Worm (Caenorhabditis elegans) whole organism, young adult: ENCODE data around the gene T01D1.4.

Experiments
- B0019.2 ChIP-seq: fragments of 200-800 bp; sonication (Bioruptor generic); conservative IDR thresholded peaks from 2 replicates; pipeline ENCODE4 v1.3.6; 2022; ENCODE audit warnings: missing genetic modification reagents, missing genetic modification characterization, missing compliant biosample characterization
- F37B4.10 ChIP-seq: fragments of 200-800 bp; sonication (Bioruptor generic); IDR thresholded peaks from 2 replicates; pipeline ENCODE4 v1.3.6; 2022; ENCODE audit warnings: missing genetic modification characterization, missing compliant biosample characterization
- Y79H2A.3 ChIP-seq: fragments of 200-800 bp; sonication (Bioruptor generic); conservative IDR thresholded peaks from 2 replicates; pipeline ENCODE4 v1.3.6; 2022; ENCODE audit warnings: missing genetic modification reagents, missing genetic modification characterization, missing compliant biosample characterization
- aptf-2 ChIP-seq: fragments of 200-800 bp; sonication (Bioruptor generic); conservative IDR thresholded peaks from 2 replicates; pipeline ENCODE4 v1.3.6; 2022; ENCODE audit warnings: missing genetic modification reagents, missing genetic modification characterization, missing compliant biosample characterization
- atf-7 ChIP-seq: sonication (generic microtip); optimal IDR thresholded peaks from 2 replicates; lab custom pipeline; 2017; ENCODE audit warnings: mild to moderate bottlenecking, missing genetic modification characterization, missing compliant biosample characterization
- bed-2 ChIP-seq: fragments of 200-800 bp; sonication (Bioruptor generic); IDR thresholded peaks from 2 replicates; pipeline ENCODE4 v1.3.6; 2022; ENCODE audit warnings: missing genetic modification reagents, missing genetic modification characterization, missing compliant biosample characterization
- cebp-1 ChIP-seq, 2 experiments: fragments of 200-800 bp in 1 of 2; sonication (Bioruptor generic) in 1 of 2; sonication (generic microtip) in 1 of 2; IDR thresholded peaks in 1 of 2; optimal IDR thresholded peaks in 1 of 2; 2 replicates each; pipeline versions ENCODE4 v1.3.6 to Lab custom; 2017 to 2022; ENCODE audit warnings: missing compliant biosample characterization in 2 of 2, missing genetic modification characterization in 2 of 2, mild to moderate bottlenecking in 1 of 2, missing genetic modification reagents in 1 of 2, moderate library complexity in 1 of 2
- ceh-100 ChIP-seq: fragments of 200-800 bp; sonication (Bioruptor generic); IDR thresholded peaks from 2 replicates; pipeline ENCODE4 v1.3.6; 2022; ENCODE audit warnings: missing genetic modification reagents, missing genetic modification characterization, missing compliant biosample characterization
- ceh-27 ChIP-seq: fragments of 200-800 bp; sonication (Bioruptor generic); optimal IDR thresholded peaks from 2 replicates; lab custom pipeline; 2018; ENCODE audit warnings: mild to moderate bottlenecking, missing genetic modification characterization, moderate library complexity, missing compliant biosample characterization
- egl-18 ChIP-seq: fragments of 200-800 bp; sonication (Bioruptor generic); IDR thresholded peaks from 2 replicates; pipeline ENCODE4 v1.3.6; 2022; ENCODE audit warnings: missing genetic modification reagents, missing genetic modification characterization, missing compliant biosample characterization
- ets-4 ChIP-seq: fragments of 200-800 bp; sonication (Bioruptor generic); optimal IDR thresholded peaks from 2 replicates; lab custom pipeline; 2018; ENCODE audit warnings: mild to moderate bottlenecking, missing genetic modification characterization, missing compliant biosample characterization
- him-1 ChIP-seq: sonication (generic microtip); optimal IDR thresholded peaks from 2 replicates; lab custom pipeline; 2016; ENCODE audit warnings: missing genotype, missing genetic modification reagents, missing genetic modification characterization, missing compliant biosample characterization
- hlh-12 ChIP-seq: sonication (generic microtip); optimal IDR thresholded peaks from 2 replicates; lab custom pipeline; 2016; ENCODE audit warnings: missing genetic modification characterization, missing compliant biosample characterization
- hmg-20 ChIP-seq: fragments of 200-800 bp; sonication (Bioruptor generic); IDR thresholded peaks from 2 replicates; pipeline ENCODE4 v1.3.6; 2022; ENCODE audit warnings: missing genetic modification reagents, missing genetic modification characterization, missing compliant biosample characterization
- hsf-1 ChIP-seq: fragments of 200-800 bp; sonication (Bioruptor generic); IDR thresholded peaks from 2 replicates; pipeline ENCODE4 v1.3.6; 2022; ENCODE audit warnings: missing genetic modification reagents, missing genetic modification characterization, missing compliant biosample characterization
- madf-8 ChIP-seq: fragments of 200-800 bp; sonication (Bioruptor generic); conservative IDR thresholded peaks from 2 replicates; pipeline ENCODE4 v1.3.6; 2022; ENCODE audit warnings: missing genetic modification reagents, missing genetic modification characterization, missing compliant biosample characterization
- mxl-1 ChIP-seq: sonication (generic microtip); optimal IDR thresholded peaks from 2 replicates; lab custom pipeline; 2016; ENCODE audit warnings: missing genetic modification characterization, missing compliant biosample characterization
- nfya-2 ChIP-seq: fragments of 200-800 bp; sonication (Bioruptor generic); IDR thresholded peaks from 2 replicates; pipeline ENCODE4 v1.3.6; 2022; ENCODE audit warnings: missing genetic modification reagents, missing genetic modification characterization, missing compliant biosample characterization
- nhr-80 ChIP-seq: sonication (generic microtip); optimal IDR thresholded peaks from 2 replicates; lab custom pipeline; 2016; ENCODE audit warnings: missing genetic modification characterization, missing compliant biosample characterization
- rcor-1 ChIP-seq: fragments of 200-800 bp; sonication (Bioruptor generic); IDR thresholded peaks from 2 replicates; pipeline ENCODE4 v1.3.6; 2022; ENCODE audit warnings: missing genetic modification reagents, missing genetic modification characterization, missing compliant biosample characterization
- rec-8 ChIP-seq, 2 experiments: sonication (generic microtip); optimal IDR thresholded peaks; 2 replicates each; lab custom pipeline; 2016; ENCODE audit warnings: mild to moderate bottlenecking in 2 of 2, missing genetic modification characterization in 2 of 2, missing genetic modification reagents in 2 of 2, missing genotype in 2 of 2, missing biosample characterization in 1 of 2, missing compliant biosample characterization in 1 of 2, moderate library complexity in 1 of 2
- snpc-4 ChIP-seq, 5 experiments: fragments of 150-350 bp in 1 of 5; sonication (generic microtip) in 4 of 5; optimal IDR thresholded peaks; 2 replicates each; lab custom pipeline; 2014 to 2018; ENCODE audit warnings: missing genetic modification characterization in 5 of 5, missing biosample characterization in 3 of 5, antibody characterized with exemption in 2 of 5, mild to moderate bottlenecking in 2 of 5, missing compliant biosample characterization in 2 of 5, missing genotype in 2 of 5, moderate library complexity in 2 of 5, missing genetic modification reagents in 1 of 5
- somi-1 ChIP-seq: fragments of 200-800 bp; sonication (Bioruptor generic); optimal IDR thresholded peaks from 2 replicates; lab custom pipeline; 2018; ENCODE audit warnings: mild to moderate bottlenecking, missing genetic modification characterization, missing compliant biosample characterization
- tlf-1 ChIP-seq: fragments of 200-800 bp; sonication (Bioruptor generic); optimal IDR thresholded peaks from 2 replicates; lab custom pipeline; 2018; ENCODE audit warnings: mild to moderate bottlenecking, missing genetic modification characterization, missing compliant biosample characterization

T01D1.4 gene

DNA sequence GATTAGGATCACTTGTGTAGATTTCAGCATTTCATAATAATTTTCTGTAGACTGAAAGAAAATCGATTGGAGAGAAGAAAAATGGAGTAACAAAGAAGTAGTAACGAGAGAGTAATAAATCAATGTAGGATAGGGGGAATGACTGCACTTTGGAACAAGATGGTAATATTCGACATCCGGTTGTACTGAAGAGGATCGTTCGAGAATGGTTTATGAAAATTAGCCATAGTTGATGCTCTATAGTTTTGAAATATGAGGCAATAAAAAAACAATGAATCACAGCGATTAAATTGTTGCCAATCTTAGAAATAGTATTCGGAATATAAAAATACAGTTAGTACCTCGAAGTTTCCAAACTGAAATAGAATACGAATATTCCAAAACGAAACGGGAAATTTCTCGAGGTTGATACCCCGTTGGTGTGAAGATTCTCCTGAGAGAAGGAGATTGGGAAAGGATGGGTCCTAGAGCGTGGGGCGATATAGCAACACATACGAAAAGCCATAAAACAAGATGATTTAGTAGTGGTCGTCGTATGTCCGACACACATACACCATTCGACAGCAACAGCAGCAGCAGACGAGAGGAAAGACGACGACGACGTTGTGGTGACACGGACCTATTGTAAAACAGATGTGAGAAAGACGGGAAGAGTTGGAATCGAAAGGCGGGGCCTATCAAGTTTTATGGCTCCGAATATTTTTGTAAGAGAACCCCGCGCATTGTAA, 45.2 kb downstream of the T01D1.4 start, which contains the start of gene cwn-1:
cwn-1 (minus strand) TSS at position 51 of the 728 bp plus-strand sequence.
- TF ChIP-seq snpc-4 (GFP tag; optimal IDR thresholded peaks at IDR 0.05; lab: Kevin White, UChicago) (no peak), snpc-4 (tag; optimal IDR thresholded peaks at IDR 0.05; lab: Kevin White, UChicago) (no peak), ceh-27 (no peak), bed-2 (GFP tag; lab: Robert Waterston, UW) (no peak), nhr-80 (tag; lab: Kevin White, UChicago) (no peak)

DNA sequence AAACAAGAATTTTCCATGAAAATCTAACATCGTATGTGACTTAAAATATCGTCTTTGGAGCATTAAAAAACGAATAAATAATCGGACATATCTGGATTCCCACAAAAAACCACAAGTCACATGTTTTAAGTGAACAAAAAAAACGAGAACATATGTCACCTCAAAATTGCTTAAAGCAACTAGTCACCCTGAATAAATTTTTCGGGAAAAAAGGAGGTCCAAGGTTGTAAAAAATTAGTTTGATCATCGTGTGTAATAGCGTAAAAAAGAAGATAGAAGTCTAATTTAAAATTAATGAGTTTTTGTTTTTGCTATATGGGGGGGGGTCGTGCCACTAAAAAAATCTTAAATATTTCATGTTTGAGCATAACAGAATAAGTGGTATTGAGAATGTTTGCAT, 49.1 kb downstream of the T01D1.4 start:
- no peak for TF ChIP-seq tlf-1
- no peak for TF ChIP-seq atf-7 (tag; lab: Kevin White, UChicago)
- TF ChIP-seq Y79H2A.3 (GFP tag; lab: Robert Waterston, UW): no peak
- no peak for TF ChIP-seq cebp-1 (GFP tag; IDR thresholded peaks at IDR 0.05; lab: Robert Waterston, UW)
- TF ChIP-seq cebp-1 (tag; optimal IDR thresholded peaks at IDR 0.05; lab: Kevin White, UChicago): no peak
- no peak for TF ChIP-seq somi-1 (GFP tag; lab: Kevin White, UChicago)
- no peak for TF ChIP-seq nfya-2 (GFP tag; lab: Robert Waterston, UW)
- TF ChIP-seq aptf-2 (GFP tag; lab: Robert Waterston, UW): no peak
- no peak for TF ChIP-seq ets-4
- TF ChIP-seq hlh-12 (tag; lab: Kevin White, UChicago): no peak
- TF ChIP-seq madf-8 (GFP tag; lab: Robert Waterston, UW): no peak
- no peak for TF ChIP-seq rcor-1
- TF ChIP-seq him-1 (tag; lab: Kevin White, UChicago): no peak
- no peak for TF ChIP-seq hsf-1
- TF ChIP-seq mxl-1: no peak
- no peak for TF ChIP-seq ceh-100 (GFP tag; lab: Robert Waterston, UW)
- TF ChIP-seq hmg-20 (GFP tag; lab: Robert Waterston, UW): no peak

DNA sequence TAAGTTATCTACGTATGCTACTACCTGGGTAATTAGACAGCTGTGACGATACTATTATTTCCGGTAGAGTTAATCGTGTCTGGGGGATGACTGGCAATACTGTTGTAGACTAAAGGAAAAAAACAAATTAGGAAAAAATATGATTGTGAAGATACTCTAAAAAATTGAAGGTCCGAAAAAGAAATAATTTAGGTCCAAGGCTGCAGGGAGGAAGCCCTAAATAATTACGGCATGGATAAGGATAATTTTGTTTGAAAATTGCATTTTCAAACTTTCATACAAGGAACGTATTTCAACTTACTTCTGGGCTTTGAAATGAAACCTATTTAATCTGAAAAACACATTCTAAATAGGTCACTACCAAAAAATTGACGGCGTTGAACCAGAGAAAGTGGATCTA, 50.0 kb downstream of the T01D1.4 start, which contains the start of gene srd-3:
srd-3 (minus strand) TSS at position 101 of the 400 bp plus-strand sequence.
- TF ChIP-seq F37B4.10 (GFP tag; lab: Robert Waterston, UW): no peak
- no peak for TF ChIP-seq B0019.2
- TF ChIP-seq rec-8 (tag; optimal IDR thresholded peaks at IDR 0.05; lab: Kevin White, UChicago): no peak
- no peak for TF ChIP-seq nhr-80 (tag; lab: Kevin White, UChicago)
- no peak for TF ChIP-seq egl-18 (GFP tag; lab: Robert Waterston, UW)
- TF ChIP-seq, all 124 proteins: peak for 0
